Worm (Caenorhabditis elegans) whole organism, young adult: Measurements from ENCODE around the gene nhr-157.
A peak's percentile ranks its signal among the peaks of the same experiment; 100 is the strongest.

Experiments
- F57A8.1 ChIP-seq: fragments of 200-800 bp; sonication (Bioruptor generic); optimal IDR thresholded peaks from 2 replicates; lab custom pipeline; 2018; ENCODE audit warnings: mild to moderate bottlenecking, missing genetic modification characterization, moderate library complexity, missing compliant biosample characterization
- cebp-1 ChIP-seq, 2 experiments: fragments of 200-800 bp in 1 of 2; sonication (Bioruptor generic) in 1 of 2; sonication (generic microtip) in 1 of 2; IDR thresholded peaks in 1 of 2; optimal IDR thresholded peaks in 1 of 2; 2 replicates each; pipeline versions ENCODE4 v1.3.6 to Lab custom; 2017 to 2022; ENCODE audit warnings: missing compliant biosample characterization in 2 of 2, missing genetic modification characterization in 2 of 2, mild to moderate bottlenecking in 1 of 2, missing genetic modification reagents in 1 of 2, moderate library complexity in 1 of 2

Gene nhr-157

ce11 chrV:3820875-3821274 lies 47.9 kb downstream of the nhr-157 start:
- TF ChIP-seq cebp-1 (GFP tag; IDR thresholded peaks at IDR 0.05; lab: Robert Waterston, UW): no peak
- peak; percentile 27 for TF ChIP-seq cebp-1 (tag; optimal IDR thresholded peaks at IDR 0.05; lab: Kevin White, UChicago)
- TF ChIP-seq F57A8.1: no peak
